Worm (Caenorhabditis elegans) whole organism, L3 larva: Measurements from ENCODE around the gene F54D12.8.

Experiments used
- jun-1 ChIP-seq: fragments of 150-350 bp; optimal IDR thresholded peaks from 2 replicates; lab custom pipeline; 2014; ENCODE audit warnings: missing biosample characterization, missing genetic modification reagents, missing genetic modification characterization
- nhr-12 ChIP-seq: fragments of 150-350 bp; optimal IDR thresholded peaks from 2 replicates; lab custom pipeline; 2014; ENCODE audit warnings: missing biosample characterization, missing genetic modification characterization
- skn-1 ChIP-seq: fragments of 150-350 bp; optimal IDR thresholded peaks from 2 replicates; lab custom pipeline; 2014; ENCODE audit warnings: missing biosample characterization, missing genetic modification characterization

DNA sequence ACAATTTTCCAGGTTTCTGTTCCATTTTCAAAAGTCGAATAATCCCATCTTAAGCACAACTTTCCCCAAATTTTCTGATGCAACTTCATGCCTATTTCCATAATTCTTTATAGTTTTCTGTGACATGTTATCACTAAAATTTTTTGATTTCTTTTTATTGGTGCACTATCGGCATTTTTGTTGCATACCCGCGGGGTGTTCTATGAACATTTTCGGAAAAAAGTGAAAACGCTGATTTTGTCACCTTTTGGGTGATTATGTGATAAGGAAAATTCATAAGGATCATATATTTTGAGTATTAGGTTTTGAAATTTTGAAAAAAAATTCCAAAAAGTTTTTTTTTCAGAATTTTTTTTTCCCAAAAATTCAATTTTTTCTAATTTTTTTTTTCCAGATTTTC lies 11.4 kb downstream of the F54D12.8 start, which contains the start of gene aat-7:
- TF ChIP-seq jun-1 (tag; lab: Kevin White, UChicago) (peak; percentile 11), skn-1 (no peak), nhr-12 (tag; lab: Kevin White, UChicago) (no peak)
